Worm (Caenorhabditis elegans) whole organism, L4 larva: ENCODE data around the gene Y39A3B.1.
A peak's percentile ranks its signal among the peaks of the same experiment; 100 is the strongest.

Experiments used
- R02D3.7 ChIP-seq: fragments of 150-350 bp; sonication (generic microtip); optimal IDR thresholded peaks from 3 replicates; lab custom pipeline; 2014; ENCODE audit warnings: missing biosample characterization, missing genetic modification characterization
- T20F7.1 ChIP-seq: fragments of 200-800 bp; sonication (Bioruptor generic); optimal IDR thresholded peaks from 2 replicates; lab custom pipeline; 2018; ENCODE audit warnings: mild to moderate bottlenecking, missing genetic modification characterization, missing compliant biosample characterization
- T26A8.4 ChIP-seq: fragments of 200-800 bp; sonication (Bioruptor generic); IDR thresholded peaks from 2 replicates; pipeline ENCODE4 v1.3.6; 2022; ENCODE audit warnings: missing genetic modification characterization, missing compliant biosample characterization
- ZK546.5 ChIP-seq, 2 experiments: sonication (generic microtip); optimal IDR thresholded peaks; 2 replicates each; lab custom pipeline; 2017; ENCODE audit warnings: missing biosample characterization in 2 of 2, missing genetic modification characterization in 2 of 2
- aha-1 ChIP-seq: fragments of 150-350 bp; peaks from one replicate; lab custom pipeline; 2014; ENCODE audit warnings: missing biosample characterization, missing genetic modification characterization
- aly-2 ChIP-seq: sonication (generic microtip); optimal IDR thresholded peaks from 2 replicates; lab custom pipeline; 2018; ENCODE audit warnings: missing biosample characterization, missing genetic modification characterization
- ceh-44 ChIP-seq: fragments of 200-800 bp; sonication (Bioruptor generic); IDR thresholded peaks from 2 replicates; pipeline ENCODE4 v1.3.6; 2022; ENCODE audit warnings: missing genetic modification reagents, missing genetic modification characterization, missing compliant biosample characterization
- ctbp-1 ChIP-seq: fragments of 200-800 bp; sonication (Bioruptor generic); IDR thresholded peaks from 2 replicates; pipeline ENCODE4 v1.3.6; 2022; ENCODE audit warnings: missing genetic modification reagents, missing genetic modification characterization, missing compliant biosample characterization
- dmd-6 ChIP-seq: fragments of 200-800 bp; sonication (Bioruptor generic); IDR thresholded peaks from 2 replicates; pipeline ENCODE4 v1.3.6; 2022; ENCODE audit warnings: missing genetic modification reagents, missing genetic modification characterization, missing compliant biosample characterization
- dmd-9 ChIP-seq: fragments of 200-800 bp; sonication (Bioruptor generic); IDR thresholded peaks from 2 replicates; pipeline ENCODE4 v1.3.6; 2022; ENCODE audit warnings: missing genetic modification reagents, missing genetic modification characterization, missing compliant biosample characterization
- duxl-1 ChIP-seq: sonication (generic microtip); optimal IDR thresholded peaks from 2 replicates; lab custom pipeline; 2016; ENCODE audit warnings: mild to moderate bottlenecking, missing genetic modification characterization, moderate library complexity, missing compliant biosample characterization; ENCODE audit not compliant: poor library complexity
- egl-27 ChIP-seq: sonication (generic microtip); optimal IDR thresholded peaks from 3 replicates; lab custom pipeline; 2017; ENCODE audit warnings: missing biosample characterization, missing genetic modification reagents, missing genetic modification characterization
- egl-43 ChIP-seq: fragments of 200-800 bp; sonication (Bioruptor generic); IDR thresholded peaks from 2 replicates; pipeline ENCODE4 v1.3.6; 2022; ENCODE audit warnings: missing genetic modification reagents, missing genetic modification characterization, missing compliant biosample characterization
- fos-1 ChIP-seq: fragments of 150-350 bp; optimal IDR thresholded peaks from 2 replicates; lab custom pipeline; 2014; ENCODE audit warnings: missing biosample characterization, missing genetic modification characterization
- hif-1 ChIP-seq, 2 experiments: sonication (generic microtip); optimal IDR thresholded peaks; 2 replicates each; lab custom pipeline; 2016 to 2017; ENCODE audit warnings: missing compliant biosample characterization in 2 of 2, missing genetic modification characterization in 2 of 2, missing genetic modification reagents in 2 of 2, missing genotype in 2 of 2, mild to moderate bottlenecking in 1 of 2
- hlh-11 ChIP-seq: fragments of 200-800 bp; sonication (Bioruptor generic); optimal IDR thresholded peaks from 2 replicates; lab custom pipeline; 2018; ENCODE audit warnings: mild to moderate bottlenecking, missing genetic modification characterization, missing compliant biosample characterization
- jun-1 ChIP-seq: fragments of 150-350 bp; optimal IDR thresholded peaks from 2 replicates; lab custom pipeline; 2014; ENCODE audit warnings: missing biosample characterization, missing genetic modification reagents, missing genetic modification characterization
- lim-7 ChIP-seq: fragments of 200-800 bp; sonication (Bioruptor generic); IDR thresholded peaks from 2 replicates; pipeline ENCODE4 v1.3.6; 2022; ENCODE audit warnings: missing genetic modification characterization, missing compliant biosample characterization
- lin-13 ChIP-seq: fragments of 150-350 bp; optimal IDR thresholded peaks from 2 replicates; lab custom pipeline; 2014; ENCODE audit warnings: missing biosample characterization, missing genetic modification reagents, missing genetic modification characterization
- lin-38 ChIP-seq: fragments of 200-800 bp; sonication (Bioruptor generic); IDR thresholded peaks from 2 replicates; pipeline ENCODE4 v1.3.6; 2022; ENCODE audit warnings: missing genetic modification reagents, missing genetic modification characterization, missing compliant biosample characterization
- mxl-2 ChIP-seq: fragments of 200-800 bp; sonication (Bioruptor generic); conservative IDR thresholded peaks from 2 replicates; pipeline ENCODE4 v1.3.6; 2022; ENCODE audit warnings: missing genetic modification reagents, missing genetic modification characterization, missing compliant biosample characterization
- nhr-42 ChIP-seq: fragments of 200-800 bp; sonication (Bioruptor generic); IDR thresholded peaks from 2 replicates; pipeline ENCODE4 v1.3.6; 2022; ENCODE audit warnings: missing genetic modification characterization, missing compliant biosample characterization
- rbr-2 ChIP-seq: sonication (generic microtip); optimal IDR thresholded peaks from 2 replicates; lab custom pipeline; 2016; ENCODE audit warnings: missing genotype, missing genetic modification characterization, missing compliant biosample characterization
- saeg-2 ChIP-seq: fragments of 200-800 bp; sonication (Bioruptor generic); IDR thresholded peaks from 2 replicates; pipeline ENCODE4 v1.3.6; 2022; ENCODE audit warnings: missing genetic modification reagents, missing genetic modification characterization, missing compliant biosample characterization
- sdz-12 ChIP-seq: fragments of 200-800 bp; sonication (Bioruptor generic); optimal IDR thresholded peaks from 2 replicates; lab custom pipeline; 2018; ENCODE audit warnings: mild to moderate bottlenecking, missing genetic modification characterization, missing compliant biosample characterization
- set-16 ChIP-seq: fragments of 200-800 bp; sonication (Bioruptor generic); IDR thresholded peaks from 2 replicates; pipeline ENCODE4 v1.3.6; 2022; ENCODE audit warnings: missing genetic modification reagents, missing genetic modification characterization, missing compliant biosample characterization
- spr-1 ChIP-seq: sonication (generic microtip); optimal IDR thresholded peaks from 2 replicates; lab custom pipeline; 2016; ENCODE audit warnings: mild to moderate bottlenecking, missing genetic modification characterization, missing compliant biosample characterization
- tag-97 ChIP-seq: fragments of 200-800 bp; sonication (Bioruptor generic); IDR thresholded peaks from 2 replicates; pipeline ENCODE4 v1.3.6; 2022; ENCODE audit warnings: missing genetic modification characterization, missing compliant biosample characterization
- unc-62 ChIP-seq, 3 experiments: fragments of 150-350 bp in 1 of 3; sonication (generic microtip); optimal IDR thresholded peaks in 2 of 3; peaks in 1 of 3; 1 replicate in 1 of 3; 2 replicates in 2 of 3; lab custom pipeline; 2014 to 2017; ENCODE audit warnings: missing biosample characterization in 3 of 3, missing genetic modification characterization in 3 of 3, missing genetic modification reagents in 3 of 3, missing genotype in 1 of 3
- vab-7 ChIP-seq: fragments of 200-800 bp; sonication (Bioruptor generic); IDR thresholded peaks from 2 replicates; pipeline ENCODE4 v1.3.6; 2022; ENCODE audit warnings: missing genetic modification reagents, missing genetic modification characterization, missing compliant biosample characterization

Gene Y39A3B.1

DNA sequence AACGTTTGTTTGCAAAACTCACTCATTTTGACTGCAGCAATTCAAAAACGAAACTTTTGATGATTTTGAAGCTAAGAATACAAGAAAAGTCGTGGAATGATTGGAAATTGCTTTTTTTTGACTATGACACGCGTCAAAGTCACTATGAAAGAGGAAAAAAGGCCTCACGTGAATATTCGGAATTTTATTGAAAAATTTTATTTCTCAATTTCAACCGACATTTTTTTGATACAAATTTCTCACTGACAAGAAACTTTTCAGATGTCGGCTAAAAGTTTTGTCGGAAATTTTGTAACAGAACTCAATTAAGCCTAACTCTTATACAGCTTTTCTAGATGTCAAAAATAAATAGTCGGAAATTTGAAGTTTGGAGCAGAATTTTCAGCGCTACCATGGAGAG is 35.4 kb upstream of the Y39A3B.1 start, which contains the start of gene R155.5:
Gene R155.5, minus strand, starts transcription at position 101 of the 400 bp plus-strand sequence.
- TF ChIP-seq rbr-2 (tag; lab: Kevin White, UChicago) (no peak), fos-1 (tag; lab: Kevin White, UChicago) (no peak), lin-13 (GFP tag; lab: Kevin White, UChicago) (no peak), unc-62 (GFP tag; optimal IDR thresholded peaks at IDR 0.05 in 1 of 2; lab: Kevin White, UChicago) (peak in 1 of 2 experiments; percentile 12), unc-62 (tag; optimal IDR thresholded peaks at IDR 0.05; lab: Kevin White, UChicago) (no peak), lim-7 (GFP tag; lab: Robert Waterston, UW) (no peak), dmd-6 (GFP tag; lab: Robert Waterston, UW) (no peak), vab-7 (GFP tag; lab: Robert Waterston, UW) (no peak), saeg-2 (GFP tag; lab: Robert Waterston, UW) (no peak)

DNA sequence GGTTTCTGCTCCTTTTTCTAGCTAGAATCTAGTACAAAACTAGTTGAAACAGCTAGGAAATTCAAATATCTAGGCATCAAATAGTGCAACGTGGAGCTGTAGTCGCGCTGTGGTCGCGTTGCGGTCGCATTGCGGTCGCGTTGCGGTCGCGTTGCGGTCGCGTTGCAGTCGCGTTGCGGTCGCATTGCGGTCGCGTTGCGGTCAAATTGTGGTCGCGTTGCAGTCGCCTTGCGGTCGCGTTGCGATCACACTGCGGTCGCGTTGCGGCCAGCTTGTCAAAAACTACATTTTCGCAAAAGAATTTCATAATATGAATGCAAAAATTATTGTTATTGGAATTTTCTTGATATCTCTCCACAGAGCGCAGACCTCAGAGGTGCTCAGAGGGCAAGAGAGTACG is 29.8 kb upstream of the Y39A3B.1 start:
- no peak for TF ChIP-seq aly-2
- peak; percentile 73 for TF ChIP-seq set-16 (GFP tag; lab: Robert Waterston, UW)
- TF ChIP-seq duxl-1 (tag; lab: Kevin White, UChicago) = no peak
- TF ChIP-seq mxl-2 = no peak
- TF ChIP-seq egl-43 (GFP tag; lab: Robert Waterston, UW) = peak; percentile 52; the same call in 1 of the 2 replicates
- TF ChIP-seq, all 104 proteins: peak for 2

DNA sequence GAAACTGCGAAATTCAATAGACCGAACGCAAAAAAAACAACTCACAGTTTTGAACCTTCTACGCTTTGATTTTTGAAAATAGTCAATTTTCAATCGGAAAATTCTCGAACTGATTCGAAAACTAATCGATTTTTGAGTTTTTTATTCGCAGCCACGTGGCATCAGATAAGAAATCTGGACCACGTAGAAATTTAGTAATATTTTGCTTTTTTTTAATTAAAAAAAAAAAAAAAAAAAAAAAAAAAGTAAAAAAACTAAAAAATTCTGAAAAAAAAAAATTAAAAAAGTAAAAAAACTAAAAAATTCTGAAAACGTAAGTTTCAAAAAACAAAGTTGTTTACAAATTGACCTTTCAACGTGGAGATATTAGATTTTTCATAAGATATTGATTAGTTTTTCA is 29.2 kb upstream of the Y39A3B.1 start, which contains the start of gene R155.3:
Gene R155.3, minus strand, starts transcription at position 101 of the 400 bp plus-strand sequence.
- no peak for TF ChIP-seq R02D3.7 (tag; lab: Kevin White, UChicago)
- TF ChIP-seq fos-1 (tag; lab: Kevin White, UChicago) = no peak
- TF ChIP-seq tag-97 (GFP tag; lab: Robert Waterston, UW) = no peak
- no peak for TF ChIP-seq T26A8.4 (GFP tag; lab: Robert Waterston, UW)
- TF ChIP-seq T20F7.1 = no peak
- no peak for TF ChIP-seq lin-38
- TF ChIP-seq spr-1 (tag; lab: Kevin White, UChicago) = no peak
- TF ChIP-seq dmd-9 (GFP tag; lab: Robert Waterston, UW) = no peak
- TF ChIP-seq ctbp-1 (GFP tag; lab: Robert Waterston, UW) = no peak
- TF ChIP-seq duxl-1 (tag; lab: Kevin White, UChicago) = no peak
- no peak for TF ChIP-seq egl-27
- TF ChIP-seq nhr-42 (GFP tag; lab: Robert Waterston, UW) = no peak
- TF ChIP-seq hlh-11 (tag; lab: Kevin White, UChicago) = no peak

ce11 chrIII:1977424-1977823 is 28.4 kb upstream of the Y39A3B.1 start:
- peak in 1 of 2 experiments; percentile 96 for TF ChIP-seq unc-62 (GFP tag; optimal IDR thresholded peaks at IDR 0.05 in 1 of 2; lab: Kevin White, UChicago)
- TF ChIP-seq unc-62 (tag; optimal IDR thresholded peaks at IDR 0.05; lab: Kevin White, UChicago) = no peak
- no peak for TF ChIP-seq ZK546.5 (tag; optimal IDR thresholded peaks at IDR 0.05; lab: Kevin White, UChicago)
- peak; percentile 17 for TF ChIP-seq aha-1

- no peak for TF ChIP-seq jun-1 (tag; lab: Kevin White, UChicago)
- no peak for TF ChIP-seq sdz-12
- no peak for TF ChIP-seq nhr-42 (GFP tag; lab: Robert Waterston, UW)
- no peak for TF ChIP-seq ceh-44 (GFP tag; lab: Robert Waterston, UW)
- TF ChIP-seq vab-7 (GFP tag; lab: Robert Waterston, UW) = peak; percentile 35; the same call in 1 of the 2 replicates
- no peak for TF ChIP-seq hif-1 (tag; optimal IDR thresholded peaks at IDR 0.05; lab: Kevin White, UChicago)
Measured at ce11 chrIII:1981467-1981866, 24.4 kb upstream of the Y39A3B.1 start.
